Fruit fly (Drosophila melanogaster) whole organism, prepupa: ENCODE results near the gene Keap1.

Experiments
- CG10631 ChIP-seq: fragments of 200-800 bp; sonication (Bioruptor generic); optimal IDR thresholded peaks from 2 replicates; lab custom pipeline; 2016; ENCODE audit warnings: missing biosample characterization, missing genetic modification characterization
- CG11294 ChIP-seq: fragments of 200-800 bp; sonication (Bioruptor generic); IDR thresholded peaks from 2 replicates; pipeline ENCODE4 v1.3.6; 2022; ENCODE audit warnings: missing biosample characterization, missing genetic modification characterization
- CG11762 ChIP-seq: fragments of 200-800 bp; sonication (Bioruptor generic); optimal IDR thresholded peaks from 3 replicates; lab custom pipeline; 2016; ENCODE audit warnings: missing biosample characterization, missing genetic modification characterization; ENCODE audit not compliant: insufficient read depth
- CG15336 ChIP-seq: fragments of 200-800 bp; sonication (Bioruptor generic); IDR thresholded peaks from 2 replicates; pipeline ENCODE4 v1.3.6; 2022; ENCODE audit warnings: missing biosample characterization, missing genetic modification characterization
- CG1621 ChIP-seq: fragments of 200-800 bp; sonication (Bioruptor generic); optimal IDR thresholded peaks from 3 replicates; lab custom pipeline; 2018; ENCODE audit warnings: missing biosample characterization, mild to moderate bottlenecking, missing genetic modification characterization
- CG16779 ChIP-seq: fragments of 200-800 bp; sonication (Bioruptor generic); optimal IDR thresholded peaks from 3 replicates; lab custom pipeline; 2017; ENCODE audit warnings: missing biosample characterization, mild to moderate bottlenecking, missing genetic modification characterization
- CG31627 ChIP-seq: fragments of 200-800 bp; sonication (Bioruptor generic); optimal IDR thresholded peaks from 3 replicates; lab custom pipeline; 2016; ENCODE audit warnings: missing biosample characterization, missing genetic modification characterization
- CG32006 ChIP-seq: fragments of 200-800 bp; sonication (Bioruptor generic); optimal IDR thresholded peaks from 3 replicates; lab custom pipeline; 2017; ENCODE audit warnings: missing biosample characterization, mild to moderate bottlenecking, missing genetic modification characterization
- CG34406 ChIP-seq: fragments of 200-800 bp; sonication (Bioruptor generic); optimal IDR thresholded peaks from 3 replicates; lab custom pipeline; 2016; ENCODE audit warnings: missing biosample characterization, missing genetic modification characterization
- CG3919 ChIP-seq: fragments of 200-800 bp; sonication (Bioruptor generic); optimal IDR thresholded peaks from 3 replicates; lab custom pipeline; 2016; ENCODE audit warnings: missing biosample characterization, missing genetic modification characterization
- CG6163 ChIP-seq: fragments of 200-800 bp; sonication (Bioruptor generic); IDR thresholded peaks from 3 replicates; pipeline ENCODE4 v1.3.6; 2022; ENCODE audit warnings: missing biosample characterization, missing genetic modification characterization
- CG6276 ChIP-seq: fragments of 200-800 bp; sonication (Bioruptor generic); optimal IDR thresholded peaks from 2 replicates; lab custom pipeline; 2017; ENCODE audit warnings: missing biosample characterization, mild to moderate bottlenecking, missing genetic modification characterization
- CG6792 ChIP-seq: fragments of 200-800 bp; sonication (Bioruptor generic); optimal IDR thresholded peaks from 3 replicates; lab custom pipeline; 2016; ENCODE audit warnings: missing biosample characterization, missing genetic modification characterization
- CG6808 ChIP-seq: fragments of 200-800 bp; sonication (Bioruptor generic); optimal IDR thresholded peaks from 3 replicates; lab custom pipeline; 2017; ENCODE audit warnings: missing biosample characterization, missing genetic modification characterization, mild to moderate bottlenecking, moderate library complexity, missing genetic modification reagents
- CG8119 ChIP-seq: fragments of 200-800 bp; sonication (Bioruptor generic); IDR thresholded peaks from 3 replicates; pipeline ENCODE4 v1.3.6; 2022; ENCODE audit warnings: missing biosample characterization, missing genetic modification characterization
- CG8319 ChIP-seq: fragments of 200-800 bp; sonication (Bioruptor generic); optimal IDR thresholded peaks from 3 replicates; lab custom pipeline; 2016; ENCODE audit warnings: missing biosample characterization, missing genetic modification characterization
- CG9139 ChIP-seq: fragments of 200-800 bp; sonication (Bioruptor generic); optimal IDR thresholded peaks from 3 replicates; lab custom pipeline; 2017; ENCODE audit warnings: missing biosample characterization, mild to moderate bottlenecking, missing genetic modification characterization
- Eip75B ChIP-seq: fragments of 200-800 bp; sonication (Bioruptor generic); optimal IDR thresholded peaks from 3 replicates; lab custom pipeline; 2016; ENCODE audit warnings: missing biosample characterization, missing genetic modification characterization
- Eip78C ChIP-seq: fragments of 200-800 bp; sonication (Bioruptor generic); peaks from one replicate; lab custom pipeline; 2016; ENCODE audit warnings: missing biosample characterization, missing genetic modification characterization
- Eip93F ChIP-seq: fragments of 200-800 bp; sonication (Bioruptor generic); optimal IDR thresholded peaks from 2 replicates; lab custom pipeline; 2016; ENCODE audit warnings: missing biosample characterization, mild to moderate bottlenecking, missing genetic modification characterization
- Ets21C ChIP-seq: fragments of 200-800 bp; sonication (Bioruptor generic); optimal IDR thresholded peaks from 3 replicates; lab custom pipeline; 2016; ENCODE audit warnings: missing biosample characterization, missing genetic modification characterization
- Ets96B ChIP-seq: fragments of 200-800 bp; optimal IDR thresholded peaks from 2 replicates; lab custom pipeline; 2019; ENCODE audit warnings: missing biosample characterization, mild to moderate bottlenecking, missing genetic modification characterization, moderate library complexity
- Gug ChIP-seq: fragments of 200-800 bp; sonication (Bioruptor generic); IDR thresholded peaks from 2 replicates; pipeline ENCODE4 v1.3.6; 2022; ENCODE audit warnings: missing biosample characterization, missing genetic modification characterization
- Hr39 ChIP-seq: fragments of 200-800 bp; sonication (Bioruptor generic); optimal IDR thresholded peaks from 2 replicates; lab custom pipeline; 2016; ENCODE audit warnings: missing biosample characterization, missing genetic modification characterization
- Met ChIP-seq: fragments of 200-800 bp; sonication (Bioruptor generic); optimal IDR thresholded peaks from 3 replicates; lab custom pipeline; 2016; ENCODE audit warnings: missing biosample characterization, missing genetic modification characterization
- OdsH ChIP-seq: fragments of 200-800 bp; sonication (Bioruptor generic); optimal IDR thresholded peaks from 3 replicates; lab custom pipeline; 2016; ENCODE audit warnings: missing biosample characterization, missing genetic modification characterization
- Smox ChIP-seq: fragments of 200-800 bp; sonication (Bioruptor generic); optimal IDR thresholded peaks from 3 replicates; lab custom pipeline; 2016; ENCODE audit warnings: missing biosample characterization, missing genetic modification characterization
- Sox102F ChIP-seq: fragments of 200-800 bp; sonication (Bioruptor generic); optimal IDR thresholded peaks from 2 replicates; lab custom pipeline; 2016; ENCODE audit warnings: missing biosample characterization, mild to moderate bottlenecking, missing genetic modification characterization
- Sox15 ChIP-seq: fragments of 200-800 bp; sonication (Bioruptor generic); optimal IDR thresholded peaks from 3 replicates; lab custom pipeline; 2016; ENCODE audit warnings: missing biosample characterization, missing genetic modification characterization
- achi ChIP-seq: fragments of 200-800 bp; sonication (Bioruptor generic); optimal IDR thresholded peaks from 3 replicates; lab custom pipeline; 2016; ENCODE audit warnings: missing biosample characterization, missing genetic modification characterization
- dac ChIP-seq: fragments of 200-800 bp; sonication (Bioruptor generic); optimal IDR thresholded peaks from 2 replicates; lab custom pipeline; 2017; ENCODE audit warnings: missing biosample characterization, mild to moderate bottlenecking, missing genetic modification characterization
- dsx ChIP-seq: fragments of 200-800 bp; optimal IDR thresholded peaks from 3 replicates; lab custom pipeline; 2019; ENCODE audit warnings: missing biosample characterization, mild to moderate bottlenecking, missing genetic modification characterization, moderate library complexity; ENCODE audit not compliant: poor library complexity, severe bottlenecking
- eg ChIP-seq: fragments of 200-800 bp; sonication (Bioruptor generic); IDR thresholded peaks from 3 replicates; pipeline ENCODE4 v1.3.6; 2022; ENCODE audit warnings: missing biosample characterization, missing genetic modification characterization
- fd59A ChIP-seq: fragments of 200-800 bp; sonication (Bioruptor generic); optimal IDR thresholded peaks from 2 replicates; lab custom pipeline; 2017; ENCODE audit warnings: missing biosample characterization, mild to moderate bottlenecking, missing genetic modification characterization, missing genetic modification reagents
- fd85E ChIP-seq: fragments of 200-800 bp; sonication (Bioruptor generic); optimal IDR thresholded peaks from 3 replicates; lab custom pipeline; 2016; ENCODE audit warnings: missing biosample characterization, missing genetic modification characterization
- lz ChIP-seq: fragments of 200-800 bp; sonication (Bioruptor generic); optimal IDR thresholded peaks from 3 replicates; lab custom pipeline; 2016; ENCODE audit warnings: missing biosample characterization, missing genetic modification characterization
- pdm3 ChIP-seq: fragments of 200-800 bp; sonication (Bioruptor generic); optimal IDR thresholded peaks from 3 replicates; lab custom pipeline; 2016; ENCODE audit warnings: missing biosample characterization, missing genetic modification characterization
- salr ChIP-seq, 2 experiments: fragments of 200-800 bp; sonication (Bioruptor generic); optimal IDR thresholded peaks; 3 replicates each; lab custom pipeline; 2016 to 2018; ENCODE audit warnings: missing biosample characterization in 2 of 2, missing genetic modification characterization in 2 of 2, mild to moderate bottlenecking in 1 of 2
- spab ChIP-seq: fragments of 200-800 bp; sonication (Bioruptor generic); optimal IDR thresholded peaks from 2 replicates; lab custom pipeline; 2017; ENCODE audit warnings: missing biosample characterization, mild to moderate bottlenecking, missing genetic modification characterization, missing genetic modification reagents
- ss ChIP-seq, 2 experiments: fragments of 200-800 bp; sonication (Bioruptor generic); optimal IDR thresholded peaks; 2 replicates in 1 of 2; 3 replicates in 1 of 2; lab custom pipeline; 2017 to 2018; ENCODE audit warnings: mild to moderate bottlenecking in 2 of 2, missing biosample characterization in 2 of 2, missing genetic modification characterization in 2 of 2, moderate library complexity in 1 of 2
- svp ChIP-seq: fragments of 200-800 bp; sonication (Bioruptor generic); peaks from one replicate; lab custom pipeline; 2016; ENCODE audit warnings: missing biosample characterization, missing genetic modification characterization
- topi ChIP-seq: fragments of 200-800 bp; sonication (Bioruptor generic); optimal IDR thresholded peaks from 3 replicates; lab custom pipeline; 2016; ENCODE audit warnings: missing biosample characterization, missing genetic modification characterization
- vri ChIP-seq: fragments of 200-800 bp; sonication (Bioruptor generic); optimal IDR thresholded peaks from 3 replicates; lab custom pipeline; 2016; ENCODE audit warnings: missing biosample characterization, mild to moderate bottlenecking, missing genetic modification characterization

The Keap1 gene

DNA sequence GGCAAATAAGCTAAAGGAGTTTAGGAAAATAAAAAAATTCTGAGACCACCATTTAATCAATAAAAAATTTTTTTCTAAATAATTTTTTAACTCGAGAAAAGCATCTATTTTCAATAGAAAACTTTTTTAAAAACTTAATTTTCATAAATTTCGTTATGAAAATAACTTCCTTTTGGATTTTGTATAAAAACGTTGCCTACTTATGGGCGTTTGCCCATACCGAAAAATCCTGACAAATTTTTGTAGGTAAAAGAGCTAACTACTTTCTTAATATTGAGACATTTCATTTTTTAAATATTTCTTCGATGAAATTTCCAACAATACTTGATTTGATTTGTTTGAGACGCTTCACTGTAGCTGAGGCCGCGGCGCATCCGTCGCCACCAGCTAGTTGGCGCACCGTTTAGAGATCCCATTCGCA lies 19.5 kb downstream of the Keap1 start (continued):
- peak; percentile 75 for TF ChIP-seq pdm3 (GFP tag; lab: Kevin White, UChicago)
- peak; percentile 40 for TF ChIP-seq CG9139 (GFP tag; lab: Kevin White, UChicago)
- no peak for TF ChIP-seq fd85E (GFP tag; lab: Kevin White, UChicago)
- no peak for TF ChIP-seq CG1621 (tag; lab: Kevin White, UChicago)
- TF ChIP-seq eg (GFP tag; lab: Robert Waterston, UW) = peak; percentile 73
- TF ChIP-seq Hr39 (GFP tag; lab: Kevin White, UChicago) = peak; percentile 31
- TF ChIP-seq Ets21C (GFP tag; lab: Kevin White, UChicago) = no peak
- TF ChIP-seq dsx (GFP tag; lab: Kevin White, UChicago) = peak; percentile 40
- TF ChIP-seq dac (GFP tag; lab: Kevin White, UChicago) = peak; percentile 65
- peak; percentile 52 for TF ChIP-seq Met (GFP tag; lab: Kevin White, UChicago)
- TF ChIP-seq CG3919 = peak; percentile 70
- peak; percentile 71 for TF ChIP-seq Ets96B (tag; lab: Kevin White, UChicago)
- TF ChIP-seq CG15336 = peak; percentile 79
- TF ChIP-seq topi = peak; percentile 54
- TF ChIP-seq CG8119 (GFP tag; lab: Robert Waterston, UW) = peak; percentile 84
- no peak for TF ChIP-seq CG11294 (GFP tag; lab: Robert Waterston, UW)
- peak; percentile 76 for TF ChIP-seq OdsH
- no peak for TF ChIP-seq Eip93F (GFP tag; lab: Kevin White, UChicago)
- TF ChIP-seq Sox102F (GFP tag; lab: Kevin White, UChicago) = no peak
- peak; percentile 10 for TF ChIP-seq CG31627
- TF ChIP-seq CG10631 (GFP tag; lab: Kevin White, UChicago) = peak; percentile 73
- TF ChIP-seq Eip75B (GFP tag; lab: Kevin White, UChicago) = peak; percentile 77
- peak; percentile 58 for TF ChIP-seq CG11762
- TF ChIP-seq CG8319 (GFP tag; lab: Kevin White, UChicago) = peak; percentile 26
- TF ChIP-seq CG34406 = peak; percentile 50
- TF ChIP-seq ss (GFP tag; optimal IDR thresholded peaks at IDR 0.05; lab: Kevin White, UChicago) = peak; percentile 49 to 62
- TF ChIP-seq Sox15 (GFP tag; lab: Kevin White, UChicago) = peak; percentile 43
- peak in 1 of 2 experiments; percentile 93 for TF ChIP-seq salr (GFP tag; optimal IDR thresholded peaks at IDR 0.05; lab: Kevin White, UChicago)
- peak; percentile 42 for TF ChIP-seq Gug (GFP tag; lab: Robert Waterston, UW)
- TF ChIP-seq fd59A (GFP tag; lab: Kevin White, UChicago) = peak; percentile 65

- TF ChIP-seq vri (GFP tag; lab: Kevin White, UChicago) (no peak), CG6808 (GFP tag; lab: Kevin White, UChicago) (no peak), salr (GFP tag; optimal IDR thresholded peaks at IDR 0.05; lab: Kevin White, UChicago) (peak in 1 of 2 experiments; percentile 27), lz (GFP tag; lab: Kevin White, UChicago) (no peak)
These were observed 20.0 kb downstream of the Keap1 start for dm6 chr3R:17059811-17060169.

DNA sequence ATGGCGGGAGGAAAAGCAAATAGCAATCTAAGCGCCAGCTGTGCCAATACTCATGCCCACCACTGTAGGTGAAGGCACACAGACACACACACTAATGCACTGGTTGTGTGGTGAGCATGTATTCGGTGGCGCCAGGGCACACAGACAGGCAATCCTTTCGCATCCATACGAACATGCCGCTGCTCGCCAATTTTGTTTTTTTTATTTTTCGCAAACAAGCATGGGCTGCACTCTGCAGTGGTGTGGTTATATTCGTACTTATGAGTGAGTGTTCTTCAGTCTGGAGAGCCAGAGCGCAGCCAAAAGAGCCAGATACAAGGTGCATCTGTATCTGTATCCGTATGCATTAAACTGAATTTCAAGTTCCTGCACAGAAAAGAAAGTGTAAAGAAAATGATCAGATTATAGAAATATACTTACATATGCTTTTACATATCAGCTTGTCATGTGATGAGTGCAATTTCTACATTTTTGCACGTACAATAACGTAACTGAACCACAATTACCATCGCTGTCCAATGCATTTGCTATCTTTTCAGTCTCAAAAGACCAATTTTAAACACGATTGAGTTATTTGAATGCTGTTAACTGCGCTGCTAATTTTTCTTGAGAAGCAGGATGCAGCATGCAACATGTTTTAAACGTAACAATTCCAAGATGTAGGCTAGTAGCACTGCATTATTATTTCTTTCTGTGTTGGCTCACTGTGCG lies 20.5 kb downstream of the Keap1 start:
- TF ChIP-seq Hr39 (GFP tag; lab: Kevin White, UChicago) = peak; percentile 86
- peak; percentile 85 for TF ChIP-seq CG6808 (GFP tag; lab: Kevin White, UChicago)
- peak; percentile 90 for TF ChIP-seq pdm3 (GFP tag; lab: Kevin White, UChicago)
- TF ChIP-seq Sox102F (GFP tag; lab: Kevin White, UChicago) = peak; percentile 71
- TF ChIP-seq spab (GFP tag; lab: Kevin White, UChicago) = peak; percentile 87
- no peak for TF ChIP-seq Eip93F (GFP tag; lab: Kevin White, UChicago)
- peak; percentile 61 for TF ChIP-seq CG6163 (GFP tag; lab: Robert Waterston, UW)
- TF ChIP-seq CG9139 (GFP tag; lab: Kevin White, UChicago) = no peak
- peak; percentile 90 for TF ChIP-seq CG10631 (GFP tag; lab: Kevin White, UChicago)
- TF ChIP-seq Met (GFP tag; lab: Kevin White, UChicago) = peak; percentile 67
- peak; percentile 95 for TF ChIP-seq svp (GFP tag; lab: Kevin White, UChicago)
- peak; percentile 85 for TF ChIP-seq Eip75B (GFP tag; lab: Kevin White, UChicago)
- TF ChIP-seq Smox = peak; percentile 74
- peak; percentile 77 for TF ChIP-seq Ets21C (GFP tag; lab: Kevin White, UChicago)
- peak; percentile 87 for TF ChIP-seq CG31627
- TF ChIP-seq CG6792 (GFP tag; lab: Kevin White, UChicago) = peak; percentile 88
- TF ChIP-seq vri (GFP tag; lab: Kevin White, UChicago) = peak; percentile 72
- peak; percentile 78 for TF ChIP-seq CG1621 (tag; lab: Kevin White, UChicago)
- peak; percentile 91 for TF ChIP-seq CG8119 (GFP tag; lab: Robert Waterston, UW)
- peak; percentile 89 for TF ChIP-seq CG6276 (GFP tag; lab: Kevin White, UChicago)
- peak; percentile 98 for TF ChIP-seq CG32006 (GFP tag; lab: Kevin White, UChicago)
- peak; percentile 83 for TF ChIP-seq Ets96B (tag; lab: Kevin White, UChicago)
- TF ChIP-seq CG34406 = peak; percentile 85
- peak; percentile 91 for TF ChIP-seq OdsH
- TF ChIP-seq CG15336 = peak; percentile 81
- peak; percentile 75 for TF ChIP-seq CG16779 (tag; lab: Kevin White, UChicago)
- peak; percentile 92 for TF ChIP-seq Sox15 (GFP tag; lab: Kevin White, UChicago)
- peak; percentile 97 for TF ChIP-seq Eip78C (GFP tag; lab: Kevin White, UChicago)
- TF ChIP-seq achi = peak; percentile 88
